Worm (Caenorhabditis elegans) whole organism, late embryonic: ENCODE data around the gene inft-2.

ENCODE experiments used
- C08G9.2 ChIP-seq: sonication (generic microtip); optimal IDR thresholded peaks from 2 replicates; lab custom pipeline; 2016; ENCODE audit warnings: mild to moderate bottlenecking, missing genetic modification characterization, moderate library complexity, missing compliant biosample characterization
- F13H6.1 ChIP-seq: sonication (generic microtip); optimal IDR thresholded peaks from 2 replicates; lab custom pipeline; 2016; ENCODE audit warnings: missing genetic modification characterization, missing compliant biosample characterization
- T23F11.4 ChIP-seq: fragments of 200-800 bp; sonication (Bioruptor generic); optimal IDR thresholded peaks from 2 replicates; lab custom pipeline; 2018; ENCODE audit warnings: mild to moderate bottlenecking, missing genetic modification characterization, missing compliant biosample characterization
- ahr-1 ChIP-seq: sonication (generic microtip); optimal IDR thresholded peaks from 2 replicates; lab custom pipeline; 2016; ENCODE audit warnings: missing genetic modification characterization, missing compliant biosample characterization
- ceh-14 ChIP-seq: sonication (generic microtip); optimal IDR thresholded peaks from 2 replicates; lab custom pipeline; 2016; ENCODE audit warnings: missing genotype, missing genetic modification characterization, missing compliant biosample characterization
- ceh-18 ChIP-seq: sonication (generic microtip); optimal IDR thresholded peaks from 2 replicates; lab custom pipeline; 2016; ENCODE audit warnings: missing genetic modification characterization, missing compliant biosample characterization
- ceh-2 ChIP-seq: sonication (generic microtip); optimal IDR thresholded peaks from 2 replicates; lab custom pipeline; 2016; ENCODE audit warnings: missing genotype, missing genetic modification characterization, missing compliant biosample characterization
- ceh-22 ChIP-seq: sonication (generic microtip); optimal IDR thresholded peaks from 2 replicates; lab custom pipeline; 2017; ENCODE audit warnings: missing biosample characterization, missing genetic modification characterization
- ceh-31 ChIP-seq: sonication (generic microtip); optimal IDR thresholded peaks from 2 replicates; lab custom pipeline; 2016; ENCODE audit warnings: missing genetic modification characterization, missing compliant biosample characterization
- ceh-34 ChIP-seq: sonication (generic microtip); optimal IDR thresholded peaks from 2 replicates; lab custom pipeline; 2016; ENCODE audit warnings: mild to moderate bottlenecking, missing genetic modification characterization, missing compliant biosample characterization
- ceh-48 ChIP-seq: sonication (generic microtip); optimal IDR thresholded peaks from 2 replicates; lab custom pipeline; 2016; ENCODE audit warnings: missing genetic modification characterization, inconsistent platforms, missing compliant biosample characterization
- ceh-6 ChIP-seq: fragments of 200-800 bp; sonication (Bioruptor generic); optimal IDR thresholded peaks from 2 replicates; lab custom pipeline; 2018; ENCODE audit warnings: mild to moderate bottlenecking, missing genetic modification characterization, missing compliant biosample characterization
- dve-1 ChIP-seq: sonication (generic microtip); optimal IDR thresholded peaks from 2 replicates; lab custom pipeline; 2017; ENCODE audit warnings: antibody characterized with exemption, mild to moderate bottlenecking, missing genetic modification characterization, missing compliant biosample characterization
- elt-4 ChIP-seq: sonication (generic microtip); optimal IDR thresholded peaks from 2 replicates; lab custom pipeline; 2016; ENCODE audit warnings: missing genetic modification characterization, missing compliant biosample characterization
- fkh-10 ChIP-seq: fragments of 150-350 bp; optimal IDR thresholded peaks from 2 replicates; lab custom pipeline; 2014; ENCODE audit warnings: missing biosample characterization, missing genetic modification reagents, missing genetic modification characterization
- fkh-6 ChIP-seq: sonication (generic microtip); optimal IDR thresholded peaks from 2 replicates; lab custom pipeline; 2016; ENCODE audit warnings: missing genetic modification characterization, missing compliant biosample characterization
- gmeb-2 ChIP-seq: sonication (generic microtip); optimal IDR thresholded peaks from 2 replicates; lab custom pipeline; 2016; ENCODE audit warnings: missing genetic modification characterization, inconsistent platforms, missing compliant biosample characterization
- hlh-15 ChIP-seq: sonication (generic microtip); optimal IDR thresholded peaks from 2 replicates; lab custom pipeline; 2016; ENCODE audit warnings: missing genetic modification characterization, missing compliant biosample characterization
- hlh-6 ChIP-seq: sonication (generic microtip); optimal IDR thresholded peaks from 2 replicates; lab custom pipeline; 2016; ENCODE audit warnings: missing genotype, missing genetic modification characterization, missing compliant biosample characterization
- lin-11 ChIP-seq: fragments of 200-800 bp; sonication (Bioruptor generic); optimal IDR thresholded peaks from 2 replicates; lab custom pipeline; 2018; ENCODE audit warnings: mild to moderate bottlenecking, missing genetic modification characterization, missing compliant biosample characterization
- nfya-1 ChIP-seq: sonication (generic microtip); optimal IDR thresholded peaks from 2 replicates; lab custom pipeline; 2017; ENCODE audit warnings: missing genetic modification characterization, mild to moderate bottlenecking, missing compliant biosample characterization, antibody characterized with exemption, moderate library complexity
- npax-4 ChIP-seq: sonication (generic microtip); optimal IDR thresholded peaks from 2 replicates; lab custom pipeline; 2016; ENCODE audit warnings: missing genetic modification characterization, missing compliant biosample characterization
- ref-2 ChIP-seq: sonication (generic microtip); optimal IDR thresholded peaks from 2 replicates; lab custom pipeline; 2016; ENCODE audit warnings: missing genetic modification characterization, missing compliant biosample characterization
- sox-2 ChIP-seq: fragments of 200-800 bp; sonication (Bioruptor generic); IDR thresholded peaks from 2 replicates; pipeline ENCODE4 v1.3.6; 2022; ENCODE audit warnings: missing genetic modification reagents, missing genetic modification characterization, missing compliant biosample characterization
- syd-9 ChIP-seq: sonication (generic microtip); optimal IDR thresholded peaks from 2 replicates; lab custom pipeline; 2016; ENCODE audit warnings: mild to moderate bottlenecking, missing genetic modification characterization, moderate library complexity, missing compliant biosample characterization
- tbx-7 ChIP-seq: sonication (generic microtip); optimal IDR thresholded peaks from 2 replicates; lab custom pipeline; 2016; ENCODE audit warnings: missing genotype, missing genetic modification characterization, missing compliant biosample characterization
- unc-3 ChIP-seq, 2 experiments: fragments of 200-800 bp in 1 of 2; sonication (Bioruptor generic) in 1 of 2; sonication (generic microtip) in 1 of 2; conservative IDR thresholded peaks in 1 of 2; optimal IDR thresholded peaks in 1 of 2; 2 replicates each; pipeline versions ENCODE4 v1.3.6 to Lab custom; 2016 to 2022; ENCODE audit warnings: missing compliant biosample characterization in 2 of 2, missing genetic modification characterization in 2 of 2, missing genetic modification reagents in 1 of 2
- unc-42 ChIP-seq: sonication (generic microtip); optimal IDR thresholded peaks from 2 replicates; lab custom pipeline; 2016; ENCODE audit warnings: missing genotype, missing genetic modification characterization, missing compliant biosample characterization
- unc-55 ChIP-seq: sonication (generic microtip); optimal IDR thresholded peaks from 2 replicates; lab custom pipeline; 2017; ENCODE audit warnings: missing biosample characterization, missing genetic modification reagents, missing genetic modification characterization
- unc-86 ChIP-seq: sonication (generic microtip); optimal IDR thresholded peaks from 2 replicates; lab custom pipeline; 2016; ENCODE audit warnings: missing genetic modification characterization, missing compliant biosample characterization

Gene inft-2

DNA sequence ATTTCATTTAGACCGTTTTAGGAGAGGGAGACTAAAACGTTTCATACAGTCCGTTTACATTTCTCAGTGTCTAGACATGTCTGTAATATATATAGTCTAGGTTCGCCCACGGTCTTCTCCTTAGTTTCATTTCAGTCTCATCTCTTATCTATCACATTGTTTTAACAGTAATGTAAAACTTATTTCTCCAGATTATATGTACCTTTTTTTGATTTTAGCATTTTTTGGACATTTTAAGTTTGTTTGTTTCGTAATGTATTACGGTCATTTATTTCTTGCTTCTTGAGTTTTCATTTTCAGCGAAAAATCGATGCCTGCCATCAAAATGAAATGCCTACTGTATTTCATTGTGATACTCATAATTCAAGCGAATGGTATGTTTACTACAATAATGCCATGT lies 11.7 kb downstream of the inft-2 start, which contains the start of gene F15B9.6:
Gene F15B9.6 (plus strand): TSS at position 301 of the 400 bp plus-strand sequence.
- TF ChIP-seq unc-55 (no peak), ceh-48 (no peak), ceh-22 (tag; lab: Kevin White, UChicago) (no peak), hlh-6 (tag; lab: Kevin White, UChicago) (no peak), ceh-34 (tag; lab: Kevin White, UChicago) (no peak)

DNA sequence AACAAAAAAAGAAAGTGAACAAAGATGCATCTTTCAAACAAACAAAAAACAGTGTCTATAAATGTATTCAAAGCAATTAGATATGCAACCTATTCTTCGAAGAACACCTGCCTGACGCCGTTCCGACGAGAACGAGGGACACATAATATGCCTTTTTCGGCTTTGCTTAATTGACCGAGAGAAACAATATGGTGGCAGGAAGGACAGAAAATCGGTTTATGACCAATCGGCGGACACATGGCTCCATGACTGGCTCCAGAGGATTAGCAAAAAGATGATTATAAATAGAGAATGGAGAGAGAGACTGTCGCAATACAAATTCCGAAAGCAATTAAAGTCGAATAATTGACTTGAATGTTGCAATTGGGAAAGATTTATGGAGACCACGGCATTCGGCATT lies 16.1 kb downstream of the inft-2 start:
- TF ChIP-seq tbx-7 (tag; lab: Kevin White, UChicago) (no peak), nfya-1 (tag; lab: Kevin White, UChicago) (peak; percentile 33), lin-11 (tag; lab: Kevin White, UChicago) (no peak), unc-42 (tag; lab: Kevin White, UChicago) (peak; percentile 31), elt-4 (tag; lab: Kevin White, UChicago) (no peak)

DNA sequence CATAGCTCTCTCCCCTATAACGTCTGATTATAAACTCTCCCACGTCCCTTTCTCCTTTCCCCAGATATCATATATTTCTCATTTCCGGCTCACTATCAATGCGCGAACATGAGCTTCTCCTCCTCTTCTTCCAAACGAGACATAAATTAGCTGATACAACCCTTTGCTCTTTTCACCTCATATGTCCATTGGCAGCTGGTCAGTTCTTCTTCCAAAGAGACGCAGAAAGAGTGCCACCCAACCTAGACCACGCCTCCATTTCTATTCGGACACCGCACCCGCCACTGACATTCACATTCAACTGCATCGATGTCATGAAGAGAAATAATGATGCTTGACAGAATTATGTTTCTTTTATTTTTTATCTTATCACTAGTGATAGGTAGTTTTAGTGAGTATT lies 16.6 kb downstream of the inft-2 start, which contains the start of gene fmi-1:
Gene fmi-1 (plus strand): TSS at position 301 of the 400 bp plus-strand sequence.
- no peak for TF ChIP-seq fkh-10 (GFP tag; lab: Kevin White, UChicago)
- TF ChIP-seq C08G9.2 (tag; lab: Kevin White, UChicago) = no peak
- TF ChIP-seq ahr-1 = no peak
- TF ChIP-seq unc-3 (GFP tag; conservative IDR thresholded peaks at IDR 0.05; lab: Robert Waterston, UW) = no peak
- no peak for TF ChIP-seq unc-3 (tag; optimal IDR thresholded peaks at IDR 0.05; lab: Kevin White, UChicago)
- TF ChIP-seq dve-1 (tag; lab: Kevin White, UChicago) = no peak
- no peak for TF ChIP-seq T23F11.4 (GFP tag; lab: Kevin White, UChicago)
- TF ChIP-seq ref-2 = no peak

DNA sequence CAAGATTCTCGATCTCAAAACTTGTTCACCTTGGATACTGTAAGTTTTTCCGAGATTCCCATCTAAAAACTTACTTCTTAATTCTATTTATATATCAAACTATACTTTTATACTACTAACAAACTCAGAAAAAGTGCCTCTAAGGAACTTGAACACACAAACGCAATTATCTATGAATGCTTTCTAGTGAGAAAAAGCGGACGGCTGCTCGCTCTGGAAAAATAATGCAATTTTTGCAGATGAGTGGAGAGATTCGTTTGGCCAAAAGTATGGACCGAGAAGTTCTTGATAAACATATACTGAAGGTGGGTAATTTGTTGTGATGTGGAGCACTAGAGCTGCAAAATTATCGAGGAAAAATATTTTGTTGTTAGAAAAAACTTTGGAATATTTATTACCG lies 17.9 kb downstream of the inft-2 start:
- TF ChIP-seq ceh-6 (GFP tag; lab: Kevin White, UChicago) (no peak), unc-86 (tag; lab: Kevin White, UChicago) (no peak), hlh-15 (no peak), gmeb-2 (tag; lab: Kevin White, UChicago) (no peak)

DNA sequence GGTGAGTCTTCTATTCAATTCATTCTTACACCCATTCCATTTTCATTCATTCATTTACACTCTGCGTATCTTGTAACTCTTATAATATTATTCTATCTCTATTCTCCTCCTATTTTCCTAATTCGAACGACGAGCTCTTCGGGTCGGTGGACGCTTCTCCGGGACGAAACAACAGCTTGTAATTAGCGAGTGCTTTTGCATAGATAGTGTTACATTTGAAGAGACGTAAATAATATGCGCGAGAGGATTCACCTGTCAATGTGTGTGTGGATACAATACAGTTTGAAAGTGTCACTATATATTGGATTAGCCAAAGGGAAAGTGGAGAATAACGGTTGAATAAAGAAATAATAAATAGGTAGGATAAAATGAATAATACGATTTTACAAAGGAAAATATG lies 18.5 kb downstream of the inft-2 start:
- TF ChIP-seq ceh-31 (tag; lab: Kevin White, UChicago) (peak; percentile 35), fkh-6 (no peak)

DNA sequence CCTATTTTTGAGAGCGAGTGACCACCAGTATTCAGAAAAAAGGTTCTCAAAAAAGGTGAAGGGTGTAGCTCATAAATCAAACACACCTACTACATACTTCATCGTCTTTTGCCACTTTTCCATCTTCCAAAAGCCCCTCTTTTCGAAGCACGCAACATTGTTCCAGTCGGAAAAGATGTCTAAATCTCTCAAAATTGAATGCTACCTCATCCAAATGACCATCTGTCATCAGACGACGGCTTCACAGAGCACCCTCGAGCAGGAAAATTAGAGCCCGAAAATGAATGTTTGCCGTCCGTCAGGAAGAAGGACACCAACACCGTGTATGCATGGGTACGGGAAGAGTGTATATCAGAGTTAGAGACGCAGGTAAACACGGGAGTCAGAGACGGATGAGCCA lies 19.4 kb downstream of the inft-2 start:
- TF ChIP-seq sox-2 (GFP tag; lab: Robert Waterston, UW) (no peak), lin-11 (tag; lab: Kevin White, UChicago) (no peak), ceh-2 (tag; lab: Kevin White, UChicago) (no peak), syd-9 (no peak), F13H6.1 (tag; lab: Kevin White, UChicago) (no peak), npax-4 (tag; lab: Kevin White, UChicago) (no peak)

DNA sequence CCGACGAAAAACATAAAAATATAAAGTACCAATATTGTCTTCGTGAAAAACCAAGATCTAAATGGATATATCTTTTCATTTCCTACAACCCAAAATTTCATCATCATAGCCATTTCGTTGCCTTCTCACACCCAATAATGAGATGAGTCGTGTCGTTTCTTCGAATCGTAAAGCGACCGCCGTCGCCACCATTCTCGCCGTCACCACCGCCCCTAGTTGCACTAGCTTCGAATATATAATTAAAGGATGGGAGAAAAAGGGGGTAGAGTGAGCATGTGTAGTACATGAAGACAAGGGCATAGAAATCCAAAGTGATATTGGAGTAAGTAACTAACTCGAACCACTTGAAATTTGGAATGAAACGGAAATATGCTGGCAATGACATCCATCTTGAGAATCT lies 20.1 kb downstream of the inft-2 start:
- TF ChIP-seq ceh-31 (tag; lab: Kevin White, UChicago) (peak; percentile 35), ceh-18 (tag; lab: Kevin White, UChicago) (no peak), ceh-14 (tag; lab: Kevin White, UChicago) (peak; percentile 8), unc-42 (tag; lab: Kevin White, UChicago) (peak; percentile 70)
